Fruit fly (Drosophila melanogaster) whole organism, pupa: ENCODE measurements around the gene mIF2.

Experiments
- CG10348 ChIP-seq: fragments of 200-800 bp; sonication (Bioruptor generic); IDR thresholded peaks from 2 replicates; pipeline ENCODE4 v1.3.6; 2022; ENCODE audit warnings: missing biosample characterization, missing genetic modification characterization
- CG12605 ChIP-seq: fragments of 200-800 bp; sonication (Bioruptor generic); IDR thresholded peaks from 2 replicates; pipeline ENCODE4 v1.3.6; 2022; ENCODE audit warnings: missing biosample characterization, missing genetic modification characterization
- CG13204 ChIP-seq: fragments of 200-800 bp; sonication (Bioruptor generic); optimal IDR thresholded peaks from 2 replicates; lab custom pipeline; 2018; ENCODE audit warnings: missing biosample characterization, mild to moderate bottlenecking, missing genetic modification characterization, moderate library complexity
- CG14655 ChIP-seq: fragments of 200-800 bp; sonication (Bioruptor generic); optimal IDR thresholded peaks from 3 replicates; lab custom pipeline; 2017; ENCODE audit warnings: mild to moderate bottlenecking, missing biosample characterization, missing genetic modification reagents, missing genetic modification characterization
- CG15710 ChIP-seq: fragments of 200-800 bp; sonication (Bioruptor generic); optimal IDR thresholded peaks from 2 replicates; lab custom pipeline; 2018; ENCODE audit warnings: missing biosample characterization, mild to moderate bottlenecking, missing genetic modification characterization, moderate library complexity
- CG17806 ChIP-seq: fragments of 200-800 bp; sonication (Bioruptor generic); optimal IDR thresholded peaks from 2 replicates; lab custom pipeline; 2018; ENCODE audit warnings: missing biosample characterization, mild to moderate bottlenecking, missing genetic modification characterization, moderate library complexity
- CG32121 ChIP-seq: fragments of 200-800 bp; sonication (Bioruptor generic); IDR thresholded peaks from 2 replicates; pipeline ENCODE4 v1.3.6; 2022; ENCODE audit warnings: missing biosample characterization, missing genetic modification characterization
- CG34367 ChIP-seq: fragments of 200-800 bp; sonication (Bioruptor generic); optimal IDR thresholded peaks from 2 replicates; lab custom pipeline; 2018; ENCODE audit warnings: missing biosample characterization, mild to moderate bottlenecking, missing genetic modification characterization
- CG4496 ChIP-seq: fragments of 200-800 bp; sonication (Bioruptor generic); IDR thresholded peaks from 3 replicates; pipeline ENCODE4 v1.3.6; 2022; ENCODE audit warnings: missing biosample characterization, missing genetic modification characterization
- CG8159 ChIP-seq: fragments of 200-800 bp; sonication (Bioruptor generic); optimal IDR thresholded peaks from 3 replicates; lab custom pipeline; 2018; ENCODE audit warnings: missing biosample characterization, mild to moderate bottlenecking, missing genetic modification characterization, moderate library complexity
- CG8301 ChIP-seq: fragments of 200-800 bp; sonication (Bioruptor generic); optimal IDR thresholded peaks from 2 replicates; lab custom pipeline; 2018; ENCODE audit warnings: missing biosample characterization, mild to moderate bottlenecking, missing genetic modification characterization
- CG9948 ChIP-seq: fragments of 200-800 bp; sonication (Bioruptor generic); optimal IDR thresholded peaks from 2 replicates; lab custom pipeline; 2018; ENCODE audit warnings: missing biosample characterization, mild to moderate bottlenecking, missing genetic modification characterization, moderate library complexity
- D1 ChIP-seq: fragments of 200-800 bp; sonication (Bioruptor generic); optimal IDR thresholded peaks from 2 replicates; lab custom pipeline; 2018; ENCODE audit warnings: missing biosample characterization, mild to moderate bottlenecking, missing genetic modification characterization, moderate library complexity
- EcR ChIP-seq: fragments of 200-800 bp; sonication (Bioruptor generic); optimal IDR thresholded peaks from 3 replicates; lab custom pipeline; 2019; ENCODE audit warnings: missing biosample characterization, missing genetic modification characterization, mild to moderate bottlenecking, moderate library complexity, missing genetic modification reagents
- Ets98B ChIP-seq: fragments of 200-800 bp; sonication (Bioruptor generic); IDR thresholded peaks from 2 replicates; pipeline ENCODE4 v1.3.6; 2022; ENCODE audit warnings: missing biosample characterization, missing genetic modification characterization
- Pif1A ChIP-seq: fragments of 200-800 bp; sonication (Bioruptor generic); optimal IDR thresholded peaks from 3 replicates; lab custom pipeline; 2016; ENCODE audit warnings: missing biosample characterization, missing genetic modification characterization
- Pif1B ChIP-seq: fragments of 200-800 bp; sonication (Bioruptor generic); optimal IDR thresholded peaks from 3 replicates; lab custom pipeline; 2016; ENCODE audit warnings: missing biosample characterization, missing genetic modification characterization
- Snoo ChIP-seq: fragments of 200-800 bp; sonication (Bioruptor generic); optimal IDR thresholded peaks from 3 replicates; lab custom pipeline; 2017; ENCODE audit warnings: missing biosample characterization, mild to moderate bottlenecking, missing genetic modification characterization, inconsistent platforms
- fd96Ca ChIP-seq: fragments of 200-800 bp; sonication (Bioruptor generic); IDR thresholded peaks from 3 replicates; pipeline ENCODE4 v1.3.6; 2022; ENCODE audit warnings: missing biosample characterization, missing genetic modification characterization
- gl ChIP-seq: fragments of 200-800 bp; sonication (Bioruptor generic); optimal IDR thresholded peaks from 2 replicates; lab custom pipeline; 2018; ENCODE audit warnings: missing biosample characterization, mild to moderate bottlenecking, missing genetic modification characterization
- rn ChIP-seq: fragments of 200-800 bp; sonication (Bioruptor generic); IDR thresholded peaks from 2 replicates; pipeline ENCODE4 v1.3.6; 2022; ENCODE audit warnings: missing biosample characterization, missing genetic modification characterization

The mIF2 gene

dm6 chr3R:28586224-28586623 is 41.6 kb upstream of the mIF2 start:
- no peak for TF ChIP-seq CG32121 (GFP tag; lab: Robert Waterston, UW)

- TF ChIP-seq fd96Ca = peak; percentile 78; the same call in 2 of the 3 replicates
- TF ChIP-seq CG32121 (GFP tag; lab: Robert Waterston, UW) = peak; percentile 66
- TF ChIP-seq CG8159 (tag; lab: Kevin White, UChicago) = peak; percentile 49
- peak; percentile 4 for TF ChIP-seq CG15710
- peak; percentile 19 for TF ChIP-seq CG8301
- peak; percentile 67; the same call in 2 of the 3 replicates for TF ChIP-seq CG4496 (GFP tag; lab: Robert Waterston, UW)
- TF ChIP-seq CG10348 = no peak
- TF ChIP-seq Pif1A (GFP tag; lab: Kevin White, UChicago) = peak; percentile 74
- TF ChIP-seq CG9948 (tag; lab: Kevin White, UChicago) = no peak
- peak; percentile 66 for TF ChIP-seq Pif1B (GFP tag; lab: Kevin White, UChicago)
- TF ChIP-seq Ets98B (GFP tag; lab: Robert Waterston, UW) = peak; percentile 74
- TF ChIP-seq Snoo (tag; lab: Kevin White, UChicago) = peak; percentile 70
- TF ChIP-seq D1 (tag; lab: Kevin White, UChicago) = no peak
- TF ChIP-seq CG13204 = peak; percentile 26
- TF ChIP-seq CG14655 (GFP tag; lab: Kevin White, UChicago) = peak; percentile 50
- TF ChIP-seq CG34367 (tag; lab: Kevin White, UChicago) = no peak
- TF ChIP-seq gl (tag; lab: Kevin White, UChicago) = peak; percentile 68
- 0 out of 2 replicates have a peak, but pooled peaks have one; percentile 25 for TF ChIP-seq CG12605 (GFP tag; lab: Robert Waterston, UW)
Measured at dm6 chr3R:28585076-28585821, 40.6 kb upstream of the mIF2 start, which contains the start of gene fkh. TSS of gene fkh (minus strand) at chr3R:28585264.

- TF ChIP-seq CG8301 (no peak), gl (tag; lab: Kevin White, UChicago) (no peak), CG9948 (tag; lab: Kevin White, UChicago) (no peak), CG10348 (no peak), CG15710 (no peak), CG34367 (tag; lab: Kevin White, UChicago) (no peak), CG32121 (GFP tag; lab: Robert Waterston, UW) (no peak), CG12605 (GFP tag; lab: Robert Waterston, UW) (no peak), rn (GFP tag; lab: Robert Waterston, UW) (no peak), CG8159 (tag; lab: Kevin White, UChicago) (no peak), Pif1B (GFP tag; lab: Kevin White, UChicago) (no peak), CG4496 (GFP tag; lab: Robert Waterston, UW) (no peak), D1 (tag; lab: Kevin White, UChicago) (no peak), Ets98B (GFP tag; lab: Robert Waterston, UW) (no peak)
- TF ChIP-seq, all 21 proteins: peak for 0
Measured at dm6 chr3R:28584237-28584834, 39.7 kb upstream of the mIF2 start.

- TF ChIP-seq Pif1A (GFP tag; lab: Kevin White, UChicago) (no peak), CG8301 (no peak), fd96Ca (no peak), rn (GFP tag; lab: Robert Waterston, UW) (no peak), CG10348 (no peak), CG34367 (tag; lab: Kevin White, UChicago) (no peak), CG17806 (no peak), D1 (tag; lab: Kevin White, UChicago) (no peak), Snoo (tag; lab: Kevin White, UChicago) (no peak), CG4496 (GFP tag; lab: Robert Waterston, UW) (no peak), Ets98B (GFP tag; lab: Robert Waterston, UW) (no peak)
Measured at dm6 chr3R:28582629-28583028, 38.0 kb upstream of the mIF2 start.

dm6 chr3R:28580540-28581095 is 36.0 kb upstream of the mIF2 start:
- TF ChIP-seq CG8301 (no peak), CG17806 (no peak), Pif1B (GFP tag; lab: Kevin White, UChicago) (no peak), EcR (GFP tag; lab: Kevin White, UChicago) (peak; percentile 41)

dm6 chr3R:28580013-28580412 is 35.4 kb upstream of the mIF2 start:
- TF ChIP-seq Pif1B (GFP tag; lab: Kevin White, UChicago) (no peak), CG8301 (no peak), CG13204 (no peak), CG4496 (GFP tag; lab: Robert Waterston, UW) (no peak), CG34367 (tag; lab: Kevin White, UChicago) (no peak), Pif1A (GFP tag; lab: Kevin White, UChicago) (no peak), rn (GFP tag; lab: Robert Waterston, UW) (no peak), CG17806 (no peak), CG15710 (no peak), EcR (GFP tag; lab: Kevin White, UChicago) (no peak), CG9948 (tag; lab: Kevin White, UChicago) (no peak), CG32121 (GFP tag; lab: Robert Waterston, UW) (no peak), CG12605 (GFP tag; lab: Robert Waterston, UW) (no peak), fd96Ca (no peak), D1 (tag; lab: Kevin White, UChicago) (no peak), Ets98B (GFP tag; lab: Robert Waterston, UW) (no peak), CG14655 (GFP tag; lab: Kevin White, UChicago) (no peak), Snoo (tag; lab: Kevin White, UChicago) (no peak), CG8159 (tag; lab: Kevin White, UChicago) (no peak)
- TF ChIP-seq, all 21 proteins: peak for 0
